Worm (Caenorhabditis elegans) whole organism, young adult: ENCODE measurements around the gene T05H10.1.

Experiments used
- B0019.2 ChIP-seq: fragments of 200-800 bp; sonication (Bioruptor generic); conservative IDR thresholded peaks from 2 replicates; pipeline ENCODE4 v1.3.6; 2022; ENCODE audit warnings: missing genetic modification reagents, missing genetic modification characterization, missing compliant biosample characterization
- B0035.1 ChIP-seq: sonication (generic microtip); optimal IDR thresholded peaks from 2 replicates; lab custom pipeline; 2016; ENCODE audit warnings: missing genetic modification characterization, mild to moderate bottlenecking, missing compliant biosample characterization, missing genotype, missing genetic modification reagents
- B0261.1 ChIP-seq: sonication (generic microtip); optimal IDR thresholded peaks from 2 replicates; lab custom pipeline; 2016; ENCODE audit warnings: mild to moderate bottlenecking, missing genetic modification characterization, moderate library complexity, missing compliant biosample characterization
- D2030.7 ChIP-seq: fragments of 200-800 bp; sonication (Bioruptor generic); IDR thresholded peaks from 2 replicates; pipeline ENCODE4 v1.3.6; 2022; ENCODE audit warnings: missing genetic modification reagents, missing genetic modification characterization, missing compliant biosample characterization
- F22D6.2 ChIP-seq: sonication (generic microtip); optimal IDR thresholded peaks from 2 replicates; lab custom pipeline; 2016; ENCODE audit warnings: mild to moderate bottlenecking, missing genetic modification characterization, missing compliant biosample characterization
- F37B4.10 ChIP-seq: fragments of 200-800 bp; sonication (Bioruptor generic); IDR thresholded peaks from 2 replicates; pipeline ENCODE4 v1.3.6; 2022; ENCODE audit warnings: missing genetic modification characterization, missing compliant biosample characterization
- F49E8.2 ChIP-seq: sonication (generic microtip); optimal IDR thresholded peaks from 3 replicates; lab custom pipeline; 2017; ENCODE audit warnings: missing genetic modification characterization, mild to moderate bottlenecking, missing compliant biosample characterization, antibody characterized with exemption, moderate library complexity; ENCODE audit not compliant: insufficient read depth
- F55B11.4 ChIP-seq: sonication (generic microtip); optimal IDR thresholded peaks from 2 replicates; lab custom pipeline; 2016; ENCODE audit warnings: missing compliant biosample characterization, missing genetic modification characterization, borderline replicate concordance; ENCODE audit not compliant: insufficient read depth
- K11D2.4 ChIP-seq: fragments of 200-800 bp; sonication (Bioruptor generic); IDR thresholded peaks from 2 replicates; pipeline ENCODE4 v1.3.6; 2022; ENCODE audit warnings: missing genetic modification reagents, missing genetic modification characterization, missing compliant biosample characterization
- T26A5.8 ChIP-seq: sonication (generic microtip); optimal IDR thresholded peaks from 2 replicates; lab custom pipeline; 2016; ENCODE audit warnings: missing genetic modification characterization, missing compliant biosample characterization
- Y53G8AR.9 ChIP-seq: fragments of 200-800 bp; sonication (Bioruptor generic); conservative IDR thresholded peaks from 2 replicates; pipeline ENCODE4 v1.3.6; 2022; ENCODE audit warnings: missing genetic modification reagents, missing genetic modification characterization, missing compliant biosample characterization
- akir-1 ChIP-seq: fragments of 200-800 bp; sonication (Bioruptor generic); optimal IDR thresholded peaks from 2 replicates; lab custom pipeline; 2018; ENCODE audit warnings: mild to moderate bottlenecking, missing genetic modification characterization, moderate library complexity, missing compliant biosample characterization
- ama-1 ChIP-seq, 3 experiments: fragments of 150-350 bp in 1 of 3; sonication (generic microtip) in 2 of 3; optimal IDR thresholded peaks; 2 replicates each; lab custom pipeline; 2014 to 2018; ENCODE audit warnings: missing biosample characterization in 2 of 3, missing genetic modification characterization in 2 of 3, missing genetic modification reagents in 2 of 3
- aptf-2 ChIP-seq: fragments of 200-800 bp; sonication (Bioruptor generic); conservative IDR thresholded peaks from 2 replicates; pipeline ENCODE4 v1.3.6; 2022; ENCODE audit warnings: missing genetic modification reagents, missing genetic modification characterization, missing compliant biosample characterization
- atf-7 ChIP-seq: sonication (generic microtip); optimal IDR thresholded peaks from 2 replicates; lab custom pipeline; 2017; ENCODE audit warnings: mild to moderate bottlenecking, missing genetic modification characterization, missing compliant biosample characterization
- attf-5 ChIP-seq: fragments of 200-800 bp; sonication (Bioruptor generic); optimal IDR thresholded peaks from 2 replicates; lab custom pipeline; 2018; ENCODE audit warnings: mild to moderate bottlenecking, missing genetic modification characterization, missing compliant biosample characterization
- bed-2 ChIP-seq: fragments of 200-800 bp; sonication (Bioruptor generic); IDR thresholded peaks from 2 replicates; pipeline ENCODE4 v1.3.6; 2022; ENCODE audit warnings: missing genetic modification reagents, missing genetic modification characterization, missing compliant biosample characterization
- ccch-3 ChIP-seq: fragments of 200-800 bp; sonication (Bioruptor generic); optimal IDR thresholded peaks from 2 replicates; lab custom pipeline; 2018; ENCODE audit warnings: mild to moderate bottlenecking, missing genetic modification characterization, missing compliant biosample characterization
- ceh-40 ChIP-seq: fragments of 200-800 bp; sonication (Bioruptor generic); IDR thresholded peaks from 2 replicates; pipeline ENCODE4 v1.3.6; 2022; ENCODE audit warnings: missing genetic modification characterization, missing compliant biosample characterization
- ceh-79 ChIP-seq: sonication (generic microtip); optimal IDR thresholded peaks from 2 replicates; lab custom pipeline; 2017; ENCODE audit warnings: mild to moderate bottlenecking, missing genetic modification characterization, missing compliant biosample characterization
- die-1 ChIP-seq: sonication (generic microtip); optimal IDR thresholded peaks from 2 replicates; lab custom pipeline; 2016; ENCODE audit warnings: missing genotype, mild to moderate bottlenecking, missing genetic modification characterization, missing compliant biosample characterization
- efl-1 ChIP-seq: fragments of 150-350 bp; optimal IDR thresholded peaks from 2 replicates; lab custom pipeline; 2014; ENCODE audit warnings: missing biosample characterization, missing genetic modification reagents, missing genetic modification characterization
- egl-44 ChIP-seq: fragments of 200-800 bp; sonication (Bioruptor generic); IDR thresholded peaks from 2 replicates; pipeline ENCODE4 v1.3.6; 2022; ENCODE audit warnings: missing genetic modification reagents, missing genetic modification characterization, missing compliant biosample characterization
- egrh-3 ChIP-seq: fragments of 200-800 bp; sonication (Bioruptor generic); IDR thresholded peaks from 2 replicates; pipeline ENCODE4 v1.3.6; 2022; ENCODE audit warnings: missing genetic modification reagents, missing genetic modification characterization, missing compliant biosample characterization
- ets-4 ChIP-seq: fragments of 200-800 bp; sonication (Bioruptor generic); optimal IDR thresholded peaks from 2 replicates; lab custom pipeline; 2018; ENCODE audit warnings: mild to moderate bottlenecking, missing genetic modification characterization, missing compliant biosample characterization
- hmg-1.2 ChIP-seq: fragments of 200-800 bp; sonication (Bioruptor generic); IDR thresholded peaks from 2 replicates; pipeline ENCODE4 v1.3.6; 2022; ENCODE audit warnings: missing genetic modification reagents, missing genetic modification characterization, missing compliant biosample characterization
- hmg-20 ChIP-seq: fragments of 200-800 bp; sonication (Bioruptor generic); IDR thresholded peaks from 2 replicates; pipeline ENCODE4 v1.3.6; 2022; ENCODE audit warnings: missing genetic modification reagents, missing genetic modification characterization, missing compliant biosample characterization
- hrde-1 ChIP-seq: sonication (generic microtip); optimal IDR thresholded peaks from 2 replicates; lab custom pipeline; 2016; ENCODE audit warnings: missing genetic modification characterization, mild to moderate bottlenecking, missing compliant biosample characterization, moderate library complexity, missing genotype, missing genetic modification reagents, borderline replicate concordance
- let-526 ChIP-seq: fragments of 200-800 bp; sonication (Bioruptor generic); IDR thresholded peaks from 2 replicates; pipeline ENCODE4 v1.3.6; 2022; ENCODE audit warnings: missing genetic modification reagents, missing genetic modification characterization, missing compliant biosample characterization
- lin-40 ChIP-seq: sonication (generic microtip); optimal IDR thresholded peaks from 2 replicates; lab custom pipeline; 2016; ENCODE audit warnings: missing genetic modification characterization, mild to moderate bottlenecking, missing compliant biosample characterization, missing genotype, missing genetic modification reagents
- lin-54 ChIP-seq: fragments of 200-800 bp; sonication (Bioruptor generic); optimal IDR thresholded peaks from 2 replicates; lab custom pipeline; 2018; ENCODE audit warnings: mild to moderate bottlenecking, missing genetic modification characterization, missing compliant biosample characterization
- lir-1 ChIP-seq: fragments of 200-800 bp; sonication (Bioruptor generic); conservative IDR thresholded peaks from 2 replicates; pipeline ENCODE4 v1.3.6; 2022; ENCODE audit warnings: missing genetic modification reagents, missing genetic modification characterization, missing compliant biosample characterization
- lsl-1 ChIP-seq: fragments of 200-800 bp; sonication (Bioruptor generic); optimal IDR thresholded peaks from 2 replicates; lab custom pipeline; 2018; ENCODE audit warnings: mild to moderate bottlenecking, missing genetic modification characterization, moderate library complexity, missing compliant biosample characterization
- madf-3 ChIP-seq: fragments of 200-800 bp; sonication (Bioruptor generic); IDR thresholded peaks from 2 replicates; pipeline ENCODE4 v1.3.6; 2022; ENCODE audit warnings: missing genetic modification reagents, missing genetic modification characterization, missing compliant biosample characterization
- madf-6 ChIP-seq: fragments of 200-800 bp; sonication (Bioruptor generic); IDR thresholded peaks from 2 replicates; pipeline ENCODE4 v1.3.6; 2022; ENCODE audit warnings: missing genetic modification reagents, missing genetic modification characterization, missing compliant biosample characterization
- mcd-1 ChIP-seq: fragments of 200-800 bp; sonication (Bioruptor generic); IDR thresholded peaks from 2 replicates; pipeline ENCODE4 v1.3.6; 2022; ENCODE audit warnings: missing genetic modification reagents, missing genetic modification characterization, missing compliant biosample characterization
- nfya-1 ChIP-seq: sonication (generic microtip); optimal IDR thresholded peaks from 2 replicates; lab custom pipeline; 2017; ENCODE audit warnings: antibody characterized with exemption, missing compliant biosample characterization, missing genetic modification characterization, borderline replicate concordance; ENCODE audit not compliant: insufficient read depth
- nfya-2 ChIP-seq: fragments of 200-800 bp; sonication (Bioruptor generic); IDR thresholded peaks from 2 replicates; pipeline ENCODE4 v1.3.6; 2022; ENCODE audit warnings: missing genetic modification reagents, missing genetic modification characterization, missing compliant biosample characterization
- nhr-27 ChIP-seq: fragments of 200-800 bp; sonication (Bioruptor generic); optimal IDR thresholded peaks from 2 replicates; lab custom pipeline; 2018; ENCODE audit warnings: mild to moderate bottlenecking, missing genetic modification characterization, moderate library complexity, missing compliant biosample characterization
- nhr-80 ChIP-seq: sonication (generic microtip); optimal IDR thresholded peaks from 2 replicates; lab custom pipeline; 2016; ENCODE audit warnings: missing genetic modification characterization, missing compliant biosample characterization
- snpc-1.3 ChIP-seq: sonication (generic microtip); optimal IDR thresholded peaks from 2 replicates; lab custom pipeline; 2017; ENCODE audit warnings: missing genetic modification characterization, mild to moderate bottlenecking, missing compliant biosample characterization, antibody characterized with exemption, moderate library complexity, missing genotype, missing genetic modification reagents; ENCODE audit not compliant: insufficient read depth
- somi-1 ChIP-seq: fragments of 200-800 bp; sonication (Bioruptor generic); optimal IDR thresholded peaks from 2 replicates; lab custom pipeline; 2018; ENCODE audit warnings: mild to moderate bottlenecking, missing genetic modification characterization, missing compliant biosample characterization
- sptf-2 ChIP-seq: fragments of 200-800 bp; sonication (Bioruptor generic); optimal IDR thresholded peaks from 2 replicates; lab custom pipeline; 2018; ENCODE audit warnings: mild to moderate bottlenecking, missing genetic modification characterization, missing compliant biosample characterization
- tbx-9 ChIP-seq: sonication (generic microtip); optimal IDR thresholded peaks from 2 replicates; lab custom pipeline; 2016; ENCODE audit warnings: borderline replicate concordance, missing genetic modification characterization, inconsistent platforms, missing compliant biosample characterization
- xnd-1 ChIP-seq: sonication (generic microtip); optimal IDR thresholded peaks from 2 replicates; lab custom pipeline; 2016; ENCODE audit warnings: missing genotype, missing genetic modification reagents, missing genetic modification characterization, missing compliant biosample characterization
- ztf-18 ChIP-seq: sonication (generic microtip); optimal IDR thresholded peaks from 2 replicates; lab custom pipeline; 2016; ENCODE audit warnings: missing genotype, mild to moderate bottlenecking, missing genetic modification characterization, missing compliant biosample characterization
- ztf-22 ChIP-seq: fragments of 200-800 bp; sonication (Bioruptor generic); optimal IDR thresholded peaks from 2 replicates; lab custom pipeline; 2018; ENCODE audit warnings: mild to moderate bottlenecking, missing genetic modification characterization, moderate library complexity, missing compliant biosample characterization
- ztf-3 ChIP-seq: fragments of 200-800 bp; sonication (Bioruptor generic); optimal IDR thresholded peaks from 2 replicates; lab custom pipeline; 2018; ENCODE audit warnings: mild to moderate bottlenecking, missing genetic modification characterization, missing compliant biosample characterization

T05H10.1 gene

ce11 chrII:8062334-8062791 lies 20.0 kb downstream of the T05H10.1 start, which contains the start of gene ufd-2 (continued):
- TF ChIP-seq F55B11.4 (tag; lab: Kevin White, UChicago) (no peak), ztf-22 (GFP tag; lab: Kevin White, UChicago) (no peak), ccch-3 (GFP tag; lab: Kevin White, UChicago) (no peak), nhr-80 (peak; percentile 87), nfya-2 (no peak), Y53G8AR.9 (GFP tag; lab: Robert Waterston, UW) (no peak), B0035.1 (tag; lab: Kevin White, UChicago) (no peak), B0261.1 (tag; lab: Kevin White, UChicago) (no peak), akir-1 (GFP tag; lab: Kevin White, UChicago) (no peak), hmg-20 (GFP tag; lab: Robert Waterston, UW) (no peak), B0019.2 (GFP tag; lab: Robert Waterston, UW) (no peak), T26A5.8 (tag; lab: Kevin White, UChicago) (no peak), nhr-27 (tag; lab: Kevin White, UChicago) (no peak), F37B4.10 (no peak), mcd-1 (GFP tag; lab: Robert Waterston, UW) (peak; percentile 94), nfya-1 (no peak), madf-6 (GFP tag; lab: Robert Waterston, UW) (no peak), ceh-40 (no peak), lir-1 (GFP tag; lab: Robert Waterston, UW) (no peak), K11D2.4 (GFP tag; lab: Robert Waterston, UW) (no peak), atf-7 (tag; lab: Kevin White, UChicago) (no peak), F49E8.2 (tag; lab: Kevin White, UChicago) (no peak), hmg-1.2 (GFP tag; lab: Robert Waterston, UW) (peak; percentile 61; the same call in 1 of the 2 replicates), ets-4 (no peak), madf-3 (no peak), somi-1 (no peak), lin-54 (GFP tag; lab: Kevin White, UChicago) (no peak), let-526 (GFP tag; lab: Robert Waterston, UW) (no peak), xnd-1 (tag; lab: Kevin White, UChicago) (peak; percentile 22), egrh-3 (GFP tag; lab: Robert Waterston, UW) (peak; percentile 64), tbx-9 (tag; lab: Kevin White, UChicago) (no peak), die-1 (tag; lab: Kevin White, UChicago) (no peak), ztf-3 (GFP tag; lab: Kevin White, UChicago) (no peak), F22D6.2 (tag; lab: Kevin White, UChicago) (no peak), hrde-1 (no peak), D2030.7 (GFP tag; lab: Robert Waterston, UW) (peak; percentile 77), bed-2 (GFP tag; lab: Robert Waterston, UW) (peak; percentile 73), lsl-1 (GFP tag; lab: Kevin White, UChicago) (peak; percentile 64), snpc-1.3 (tag; lab: Kevin White, UChicago) (no peak), aptf-2 (GFP tag; lab: Robert Waterston, UW) (no peak), sptf-2 (GFP tag; lab: Kevin White, UChicago) (no peak), ceh-79 (tag; lab: Kevin White, UChicago) (no peak), egl-44 (GFP tag; lab: Robert Waterston, UW) (no peak), lin-40 (tag; lab: Kevin White, UChicago) (peak; percentile 44), attf-5 (GFP tag; lab: Kevin White, UChicago) (peak; percentile 82), ama-1 (optimal IDR thresholded peaks at IDR 0.05; lab: Kevin White, UChicago) (no peak), ama-1 (GFP tag; optimal IDR thresholded peaks at IDR 0.05; lab: Kevin White, UChicago) (no peak), ztf-18 (tag; lab: Kevin White, UChicago) (peak; percentile 80), efl-1 (peak; percentile 84)
